Worm (Caenorhabditis elegans): ENCODE measurements around the gene aat-6.

Gene aat-6

ce11 chrV:11446297-11446696 is 24.2 kb downstream of the aat-6 start, which contains the start of gene mig-17:
Gene mig-17 (plus strand): TSS chrV:11446685.
- TF ChIP-seq dmd-6 (GFP tag; IDR thresholded peaks at IDR 0.05) (no peak), F10B5.3 (tag; optimal IDR thresholded peaks at IDR 0.05) (no peak), aha-1 (tag) (no peak), daf-8 (GFP tag; IDR thresholded peaks at IDR 0.05) (no peak), dmd-9 (GFP tag; IDR thresholded peaks at IDR 0.05) (no peak), ZK337.2 (GFP tag; IDR thresholded peaks at IDR 0.05) (no peak)

DNA sequence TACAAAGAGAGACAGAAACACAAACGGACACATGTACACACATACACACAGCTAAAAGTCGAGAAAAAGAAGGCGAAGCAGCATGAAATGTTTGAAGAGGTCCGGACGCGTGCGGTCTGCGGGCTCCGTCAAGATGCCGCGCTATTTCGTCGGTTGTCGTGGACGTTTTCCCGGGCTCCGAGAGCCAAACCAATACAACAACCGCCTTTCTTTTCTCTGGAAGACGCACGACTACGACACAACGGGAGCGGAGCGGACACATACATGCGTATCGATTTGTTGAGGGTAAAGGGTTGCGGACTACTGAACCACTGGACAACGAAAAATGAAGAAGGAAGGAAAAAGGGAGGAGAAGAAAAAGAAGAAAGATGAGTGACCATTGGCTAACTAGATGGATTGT is 25.1 kb downstream of the aat-6 start:
- TF ChIP-seq nhr-237 (tag; optimal IDR thresholded peaks at IDR 0.05) = no peak
- no peak for TF ChIP-seq ceh-32 (tag; optimal IDR thresholded peaks at IDR 0.05; ENCODE audit: poor library complexity)
- no peak for TF ChIP-seq nhr-102 (tag; optimal IDR thresholded peaks at IDR 0.05)
- no peak for TF ChIP-seq madf-5 (GFP tag; IDR thresholded peaks at IDR 0.05)
- TF ChIP-seq mdl-1 (tag; optimal IDR thresholded peaks at IDR 0.05) = peak in 1 of 2 experiments; percentile 56
- TF ChIP-seq hif-1 (tag; optimal IDR thresholded peaks at IDR 0.05) = peak in 1 of 2 experiments; percentile 18
- TF ChIP-seq rbr-2 (tag; optimal IDR thresholded peaks at IDR 0.05) = peak; percentile 44
- 0 out of 2 replicates have a peak, but pooled peaks have one; percentile 55 for TF ChIP-seq egl-43 (GFP tag; IDR thresholded peaks at IDR 0.05)
- TF ChIP-seq snpc-1.2 (GFP tag; IDR thresholded peaks at IDR 0.05) = no peak
- peak; percentile 60; the same call in 1 of the 2 replicates for TF ChIP-seq set-16 (GFP tag; IDR thresholded peaks at IDR 0.05)
- peak; percentile 63 for TF ChIP-seq hmg-1.1 (GFP tag; IDR thresholded peaks at IDR 0.05)
- no peak for TF ChIP-seq mdt-29 (GFP tag; IDR thresholded peaks at IDR 0.05)
- peak; percentile 96 for TF ChIP-seq aha-1 (tag)
- no peak for TF ChIP-seq fos-1 (tag; optimal IDR thresholded peaks at IDR 0.05)
- TF ChIP-seq spr-3 (GFP tag; optimal IDR thresholded peaks at IDR 0.05) = no peak
- peak; percentile 72 for TF ChIP-seq fkh-10 (GFP tag; optimal IDR thresholded peaks at IDR 0.05)
- peak; percentile 5 for TF ChIP-seq hlh-11 (tag; optimal IDR thresholded peaks at IDR 0.05)
- no peak for TF ChIP-seq F10B5.3 (tag; optimal IDR thresholded peaks at IDR 0.05)
- TF ChIP-seq lin-13 (GFP tag; optimal IDR thresholded peaks at IDR 0.05) = no peak
- TF ChIP-seq unc-62 (GFP tag; optimal IDR thresholded peaks at IDR 0.05 in 1 of 2) = no peak
- TF ChIP-seq unc-62 (tag; optimal IDR thresholded peaks at IDR 0.05) = no peak
- no peak for TF ChIP-seq skn-1 (tag; optimal IDR thresholded peaks at IDR 0.05)
- TF ChIP-seq dpl-1 (GFP tag; optimal IDR thresholded peaks at IDR 0.05) = no peak
- peak; percentile 56 for TF ChIP-seq ceh-28 (tag; optimal IDR thresholded peaks at IDR 0.05)
- peak; percentile 7 for TF ChIP-seq hlh-30 (tag; optimal IDR thresholded peaks at IDR 0.05; ENCODE audit: insufficient read depth)
- TF ChIP-seq Y48G9A.11 (GFP tag; IDR thresholded peaks at IDR 0.05) = no peak
- TF ChIP-seq nhr-76 (tag; optimal IDR thresholded peaks at IDR 0.05) = no peak

- TF ChIP-seq mdl-1 (tag; optimal IDR thresholded peaks at IDR 0.05) (no peak), lsy-2 (tag; optimal IDR thresholded peaks at IDR 0.05) (peak in 1 of 2 experiments; percentile 20), duxl-1 (tag; optimal IDR thresholded peaks at IDR 0.05; ENCODE audit: poor library complexity) (no peak), ceh-28 (tag; optimal IDR thresholded peaks at IDR 0.05) (no peak), php-3 (GFP tag; IDR thresholded peaks at IDR 0.05) (no peak), ceh-82 (tag; optimal IDR thresholded peaks at IDR 0.05) (no peak)
These were observed 27.0 kb downstream of the aat-6 start, which contains the start of gene F57B7.2 for ce11 chrV:11443503-11443902. Gene F57B7.2 (minus strand): TSS chrV:11443603.

DNA sequence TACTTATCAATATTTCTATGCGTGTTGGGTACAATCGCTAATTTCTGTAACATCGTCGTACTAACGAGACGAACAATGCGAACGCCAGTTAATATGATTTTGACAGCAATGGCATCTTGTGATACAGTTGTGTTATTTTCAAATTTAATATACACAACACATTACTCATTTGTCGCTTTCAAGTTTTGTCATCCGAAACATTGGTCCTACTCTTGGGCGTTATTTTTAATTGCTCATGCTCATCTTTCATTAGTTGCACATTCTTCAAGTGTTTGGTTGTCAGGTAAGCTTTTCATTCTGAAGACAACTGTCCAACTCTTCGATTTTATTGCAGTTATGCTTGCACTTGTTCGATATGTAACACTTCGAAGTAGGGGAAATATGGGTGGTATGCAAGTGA is 31.3 kb downstream of the aat-6 start:
- TF ChIP-seq T20F7.1 (GFP tag; optimal IDR thresholded peaks at IDR 0.05) = no peak
- TF ChIP-seq unc-62 (GFP tag; optimal IDR thresholded peaks at IDR 0.05 in 1 of 2) = peak in 1 of 2 experiments; percentile 94
- no peak for TF ChIP-seq unc-62 (tag; optimal IDR thresholded peaks at IDR 0.05)
